Fruit fly (Drosophila melanogaster) whole organism, embryonic: ENCODE data around the gene CG14971.
A peak's percentile ranks its signal among the peaks of the same experiment; 100 is the strongest.

ENCODE experiments used
- Abd-B ChIP-seq: fragments of 200-800 bp; sonication (Bioruptor generic); optimal IDR thresholded peaks from 2 replicates; lab custom pipeline; 2018; ENCODE audit warnings: missing biosample characterization, mild to moderate bottlenecking, missing genetic modification characterization, moderate library complexity
- BtbVII ChIP-seq: fragments of 200-800 bp; sonication (Bioruptor generic); optimal IDR thresholded peaks from 3 replicates; lab custom pipeline; 2017; ENCODE audit warnings: missing biosample characterization, mild to moderate bottlenecking, missing genetic modification characterization
- CG10565 ChIP-seq: fragments of 200-800 bp; sonication (Bioruptor generic); optimal IDR thresholded peaks from 3 replicates; lab custom pipeline; 2016; ENCODE audit warnings: missing biosample characterization, mild to moderate bottlenecking, missing genetic modification characterization
- CG10959 ChIP-seq: fragments of 200-800 bp; sonication (Bioruptor generic); IDR thresholded peaks from 2 replicates; pipeline ENCODE4 v1.3.6; 2022; ENCODE audit warnings: missing biosample characterization, missing genetic modification characterization
- CG11398 ChIP-seq: fragments of 200-800 bp; sonication (Bioruptor generic); optimal IDR thresholded peaks from 2 replicates; lab custom pipeline; 2016; ENCODE audit warnings: missing biosample characterization, missing genetic modification characterization
- CG13123 ChIP-seq: fragments of 200-800 bp; sonication (Bioruptor generic); optimal IDR thresholded peaks from 2 replicates; lab custom pipeline; 2016; ENCODE audit warnings: missing biosample characterization, missing genetic modification characterization
- CG13775 ChIP-seq: fragments of 200-800 bp; sonication (Bioruptor generic); optimal IDR thresholded peaks from 3 replicates; lab custom pipeline; 2017; ENCODE audit warnings: missing biosample characterization, mild to moderate bottlenecking, missing genetic modification characterization
- CG14860 ChIP-seq: fragments of 200-800 bp; sonication (Bioruptor generic); IDR thresholded peaks from 3 replicates; pipeline ENCODE4 v1.3.6; 2022; ENCODE audit warnings: missing biosample characterization, missing genetic modification characterization; ENCODE audit not compliant: partially characterized antibody
- CG15479 ChIP-seq: fragments of 200-800 bp; sonication (Bioruptor generic); optimal IDR thresholded peaks from 3 replicates; lab custom pipeline; 2019; ENCODE audit warnings: missing biosample characterization, mild to moderate bottlenecking, missing genetic modification characterization, moderate library complexity
- CG15696 ChIP-seq: fragments of 200-800 bp; sonication (Bioruptor generic); optimal IDR thresholded peaks from 2 replicates; lab custom pipeline; 2019; ENCODE audit warnings: missing biosample characterization, mild to moderate bottlenecking, missing genetic modification characterization, moderate library complexity
- CG1602 ChIP-seq: fragments of 200-800 bp; sonication (Bioruptor generic); optimal IDR thresholded peaks from 3 replicates; lab custom pipeline; 2016; ENCODE audit warnings: missing biosample characterization, missing genetic modification characterization
- CG16779 ChIP-seq: fragments of 200-800 bp; sonication (Bioruptor generic); IDR thresholded peaks from 2 replicates; pipeline ENCODE4 v1.3.6; 2022; ENCODE audit warnings: missing biosample characterization, missing genetic modification characterization
- CG17829 ChIP-seq: fragments of 200-800 bp; optimal IDR thresholded peaks from 2 replicates; lab custom pipeline; 2019; ENCODE audit warnings: missing biosample characterization, mild to moderate bottlenecking, missing genetic modification characterization, moderate library complexity
- CG1832 ChIP-seq: fragments of 200-800 bp; sonication (Bioruptor generic); optimal IDR thresholded peaks from 2 replicates; lab custom pipeline; 2017; ENCODE audit warnings: missing biosample characterization, mild to moderate bottlenecking, missing genetic modification characterization, inconsistent platforms
- CG18619 ChIP-seq: fragments of 200-800 bp; sonication (Bioruptor generic); optimal IDR thresholded peaks from 3 replicates; lab custom pipeline; 2017; ENCODE audit warnings: missing biosample characterization, mild to moderate bottlenecking, missing genetic modification characterization
- CG30431 ChIP-seq: fragments of 200-800 bp; sonication (Bioruptor generic); optimal IDR thresholded peaks from 2 replicates; lab custom pipeline; 2017; ENCODE audit warnings: missing biosample characterization, missing genetic modification characterization
- CG3726 ChIP-seq: fragments of 200-800 bp; sonication (Bioruptor generic); IDR thresholded peaks from 3 replicates; pipeline ENCODE4, ENCODE4 v1.3.6; 2022; ENCODE audit warnings: missing biosample characterization, missing genetic modification characterization
- CG4328 ChIP-seq: fragments of 200-800 bp; sonication (Bioruptor generic); optimal IDR thresholded peaks from 3 replicates; lab custom pipeline; 2017; ENCODE audit warnings: missing biosample characterization, missing genetic modification reagents, missing genetic modification characterization
- CG5245 ChIP-seq: fragments of 200-800 bp; sonication (Bioruptor generic); optimal IDR thresholded peaks from 3 replicates; lab custom pipeline; 2016; ENCODE audit warnings: missing biosample characterization, missing genetic modification characterization
- CG8944 ChIP-seq: fragments of 200-800 bp; sonication (Bioruptor generic); optimal IDR thresholded peaks from 3 replicates; lab custom pipeline; 2016; ENCODE audit warnings: missing biosample characterization, missing genetic modification characterization
- CoRest ChIP-seq: fragments of 200-800 bp; sonication (Bioruptor generic); optimal IDR thresholded peaks from 3 replicates; lab custom pipeline; 2018; ENCODE audit warnings: missing biosample characterization, mild to moderate bottlenecking, missing genetic modification characterization, moderate library complexity
- Eip74EF ChIP-seq, 2 experiments: fragments of 200-800 bp in 1 of 2; fragments of >200 bp in 1 of 2; sonication (Bioruptor generic) in 1 of 2; optimal IDR thresholded peaks; 2 replicates each; lab custom pipeline; 2017 to 2019; ENCODE audit warnings: missing biosample characterization in 2 of 2, missing genetic modification characterization in 2 of 2, mild to moderate bottlenecking in 1 of 2, moderate library complexity in 1 of 2
- Fer2 ChIP-seq: fragments of 200-800 bp; sonication (Bioruptor generic); optimal IDR thresholded peaks from 2 replicates; lab custom pipeline; 2018; ENCODE audit warnings: missing biosample characterization, mild to moderate bottlenecking, missing genetic modification characterization, moderate library complexity
- HLH3B ChIP-seq: fragments of 200-800 bp; sonication (Bioruptor generic); IDR thresholded peaks from 2 replicates; pipeline ENCODE4 v1.3.6; 2022; ENCODE audit warnings: missing biosample characterization, missing genetic modification characterization
- HLH4C ChIP-seq: fragments of 200-800 bp; sonication (Bioruptor generic); IDR thresholded peaks from 3 replicates; pipeline ENCODE4 v1.3.6; 2022; ENCODE audit warnings: missing biosample characterization, missing genetic modification characterization; ENCODE audit not compliant: partially characterized antibody
- Lhr ChIP-seq: fragments of 200-800 bp; sonication (Bioruptor generic); optimal IDR thresholded peaks from 3 replicates; lab custom pipeline; 2017; ENCODE audit warnings: mild to moderate bottlenecking, missing biosample characterization, missing genetic modification reagents, missing genetic modification characterization
- MESR4 ChIP-seq: fragments of 200-800 bp; sonication (Bioruptor generic); optimal IDR thresholded peaks from 2 replicates; lab custom pipeline; 2018; ENCODE audit warnings: missing biosample characterization, mild to moderate bottlenecking, missing genetic modification characterization, moderate library complexity
- Meics ChIP-seq: fragments of 200-800 bp; sonication (Bioruptor generic); optimal IDR thresholded peaks from 2 replicates; lab custom pipeline; 2017; ENCODE audit warnings: missing biosample characterization, mild to moderate bottlenecking, missing genetic modification characterization
- NfI ChIP-seq: fragments of 200-800 bp; sonication (Bioruptor generic); optimal IDR thresholded peaks from 3 replicates; lab custom pipeline; 2018; ENCODE audit warnings: missing biosample characterization, mild to moderate bottlenecking, missing genetic modification characterization, moderate library complexity
- Oli ChIP-seq: fragments of 200-800 bp; sonication (Bioruptor generic); optimal IDR thresholded peaks from 2 replicates; lab custom pipeline; 2018; ENCODE audit warnings: missing biosample characterization, mild to moderate bottlenecking, missing genetic modification characterization, moderate library complexity
- Ptx1 ChIP-seq: fragments of 200-800 bp; sonication (Bioruptor generic); IDR thresholded peaks from 2 replicates; pipeline ENCODE4 v1.3.6; 2022; ENCODE audit warnings: missing biosample characterization, missing genetic modification characterization
- Sin3A ChIP-seq: fragments of >200 bp; optimal IDR thresholded peaks from 2 replicates; lab custom pipeline; 2018
- cg ChIP-seq: fragments of 200-800 bp; sonication (Bioruptor generic); optimal IDR thresholded peaks from 3 replicates; lab custom pipeline; 2019; ENCODE audit warnings: missing biosample characterization, mild to moderate bottlenecking, missing genetic modification characterization, moderate library complexity
- croc ChIP-seq: fragments of 200-800 bp; sonication (Bioruptor generic); conservative IDR thresholded peaks from 3 replicates; pipeline ENCODE4 v1.3.6; 2022; ENCODE audit warnings: missing biosample characterization, missing genetic modification characterization
- dimm ChIP-seq: fragments of 200-800 bp; sonication (Bioruptor generic); IDR thresholded peaks from 2 replicates; pipeline ENCODE4 v1.3.6; 2022; ENCODE audit warnings: missing biosample characterization, missing genetic modification characterization
- dysf ChIP-seq: fragments of 200-800 bp; sonication (Bioruptor generic); IDR thresholded peaks from 3 replicates; pipeline ENCODE4 v1.3.6; 2022; ENCODE audit warnings: missing biosample characterization, missing genetic modification characterization
- eve ChIP-seq, 2 experiments: fragments of >200 bp; optimal IDR thresholded peaks; 2 replicates each; lab custom pipeline; 2017; ENCODE audit warnings: missing biosample characterization in 2 of 2, missing genetic modification characterization in 2 of 2
- ham ChIP-seq: fragments of 200-800 bp; sonication (Bioruptor generic); IDR thresholded peaks from 2 replicates; pipeline ENCODE4 v1.3.6; 2022; ENCODE audit warnings: missing biosample characterization, missing genetic modification characterization
- her ChIP-seq: fragments of 200-800 bp; sonication (Bioruptor generic); optimal IDR thresholded peaks from 2 replicates; lab custom pipeline; 2016; ENCODE audit warnings: missing biosample characterization, missing genetic modification characterization
- inv ChIP-seq: fragments of 200-800 bp; sonication (Bioruptor generic); IDR thresholded peaks from 2 replicates; pipeline ENCODE4 v1.3.6; 2022; ENCODE audit warnings: missing biosample characterization, missing genetic modification characterization; ENCODE audit not compliant: partially characterized antibody
- jigr1 ChIP-seq: fragments of 200-800 bp; sonication (Bioruptor generic); IDR thresholded peaks from 3 replicates; pipeline ENCODE4 v1.3.6; 2022; ENCODE audit warnings: missing biosample characterization, missing genetic modification characterization
- luna ChIP-seq: fragments of 200-800 bp; sonication (Bioruptor generic); optimal IDR thresholded peaks from 2 replicates; lab custom pipeline; 2016; ENCODE audit warnings: missing biosample characterization, missing genetic modification characterization
- nau ChIP-seq: fragments of 200-800 bp; sonication (Bioruptor generic); optimal IDR thresholded peaks from 3 replicates; lab custom pipeline; 2017; ENCODE audit warnings: missing biosample characterization, mild to moderate bottlenecking, missing genetic modification characterization, missing genetic modification reagents
- org-1 ChIP-seq: fragments of 200-800 bp; sonication (Bioruptor generic); optimal IDR thresholded peaks from 2 replicates; lab custom pipeline; 2017; ENCODE audit warnings: missing biosample characterization, missing genetic modification characterization
- otp ChIP-seq: fragments of 200-800 bp; sonication (Bioruptor generic); IDR thresholded peaks from 3 replicates; pipeline ENCODE4, ENCODE4 v1.3.6; 2022; ENCODE audit warnings: missing biosample characterization, missing genetic modification characterization
- salm ChIP-seq: fragments of 200-800 bp; sonication (Bioruptor generic); optimal IDR thresholded peaks from 2 replicates; lab custom pipeline; 2018; ENCODE audit warnings: missing biosample characterization, mild to moderate bottlenecking, missing genetic modification characterization
- sna ChIP-seq: fragments of 200-800 bp; sonication (Bioruptor generic); IDR thresholded peaks from 2 replicates; pipeline ENCODE4 v1.3.6; 2022; ENCODE audit warnings: missing biosample characterization, missing genetic modification characterization; ENCODE audit not compliant: partially characterized antibody
- toy ChIP-seq: fragments of 200-800 bp; sonication (Bioruptor generic); IDR thresholded peaks from 2 replicates; pipeline ENCODE4 v1.3.6; 2022; ENCODE audit warnings: missing biosample characterization, missing genetic modification characterization
- ttk ChIP-seq: fragments of 200-800 bp; sonication (Bioruptor generic); IDR thresholded peaks from 2 replicates; pipeline ENCODE4 v2.1.2; 2022; ENCODE audit warnings: missing biosample characterization, missing genetic modification characterization
- unpg ChIP-seq: fragments of 200-800 bp; sonication (Bioruptor generic); optimal IDR thresholded peaks from 3 replicates; lab custom pipeline; 2018; ENCODE audit warnings: missing biosample characterization, mild to moderate bottlenecking, missing genetic modification characterization, moderate library complexity

CG14971 gene

DNA sequence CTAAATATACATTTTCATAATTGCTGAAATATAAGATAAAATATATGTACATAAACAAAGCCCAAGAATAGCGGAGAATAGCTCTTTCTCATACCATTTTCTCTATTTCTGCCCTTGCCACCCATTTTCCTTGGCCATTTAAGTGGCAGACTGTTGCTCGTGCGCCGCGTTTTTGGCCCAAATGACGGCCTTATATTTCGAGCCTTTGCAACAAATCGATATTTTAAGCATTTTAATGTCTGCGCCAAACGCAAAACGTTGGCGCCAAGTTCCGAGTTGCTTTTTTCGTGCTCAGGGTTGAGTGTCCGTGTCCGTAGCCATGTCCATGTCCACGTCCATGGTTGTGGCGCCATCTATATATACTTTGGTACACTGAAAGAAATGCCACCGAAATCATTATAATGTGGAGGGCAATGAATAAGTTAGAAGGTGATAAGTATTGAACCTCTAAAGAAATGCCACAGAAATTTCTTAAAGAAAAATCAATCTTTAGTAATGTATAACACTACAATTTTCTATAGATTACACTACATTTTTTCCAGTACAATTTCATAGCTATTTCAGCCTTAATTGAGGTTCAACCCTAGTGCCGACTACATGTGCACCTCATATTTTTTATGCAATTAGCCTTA is 21.1 kb upstream of the CG14971 start (continued):
- TF ChIP-seq CG8944 (GFP tag; lab: Kevin White, UChicago), result no peak
- TF ChIP-seq ham (GFP tag; lab: Robert Waterston, UW), result no peak
- no peak for TF ChIP-seq CG13123 (GFP tag; lab: Kevin White, UChicago)
- no peak for TF ChIP-seq dimm (GFP tag; lab: Robert Waterston, UW)
- TF ChIP-seq her, result no peak
- TF ChIP-seq HLH4C (GFP tag; lab: Robert Waterston, UW), result no peak
- TF ChIP-seq CG1832 (GFP tag; lab: Kevin White, UChicago), result no peak
- TF ChIP-seq CG11398 (GFP tag; lab: Kevin White, UChicago), result no peak
- no peak for TF ChIP-seq Sin3A (lab: Kevin White, UChicago)
- TF ChIP-seq Abd-B (GFP tag; lab: Kevin White, UChicago), result peak; percentile 15
- TF ChIP-seq Fer2 (tag; lab: Kevin White, UChicago), result no peak
- no peak for TF ChIP-seq CG4328 (GFP tag; lab: Kevin White, UChicago)
- peak; percentile 39; the same call in 1 of the 3 replicates for TF ChIP-seq dysf (GFP tag; lab: Robert Waterston, UW)
- no peak for TF ChIP-seq CG16779 (GFP tag; lab: Robert Waterston, UW)
- TF ChIP-seq croc (GFP tag; lab: Robert Waterston, UW), result no peak
- no peak for TF ChIP-seq cg
- TF ChIP-seq org-1 (GFP tag; lab: Kevin White, UChicago), result peak; percentile 1
- no peak for TF ChIP-seq CG13775 (GFP tag; lab: Kevin White, UChicago)
- TF ChIP-seq ttk (GFP tag; lab: Robert Waterston, UW), result no peak
- peak; percentile 20 for TF ChIP-seq CG18619 (GFP tag; lab: Kevin White, UChicago)
- no peak for TF ChIP-seq CG14860
- TF ChIP-seq Oli (tag; lab: Kevin White, UChicago), result peak; percentile 47
- TF ChIP-seq CG10565 (GFP tag; lab: Kevin White, UChicago), result no peak
- peak; percentile 22 for TF ChIP-seq CoRest (tag; lab: Kevin White, UChicago)
- no peak for TF ChIP-seq Eip74EF (GFP tag; optimal IDR thresholded peaks at IDR 0.05; lab: Kevin White, UChicago)
- no peak for TF ChIP-seq CG1602 (GFP tag; lab: Kevin White, UChicago)
- TF ChIP-seq jigr1 (GFP tag; lab: Robert Waterston, UW), result no peak
- peak; percentile 8 for TF ChIP-seq Meics (GFP tag; lab: Kevin White, UChicago)
- peak; percentile 15 for TF ChIP-seq NfI (GFP tag; lab: Kevin White, UChicago)
- no peak for TF ChIP-seq CG17829 (tag; lab: Kevin White, UChicago)
- peak; percentile 35 for TF ChIP-seq unpg (GFP tag; lab: Kevin White, UChicago)
- no peak for TF ChIP-seq CG15479
- TF ChIP-seq CG30431 (GFP tag; lab: Kevin White, UChicago), result no peak
- TF ChIP-seq CG10959 (GFP tag; lab: Robert Waterston, UW), result no peak
- no peak for TF ChIP-seq salm
- TF ChIP-seq toy (GFP tag; lab: Robert Waterston, UW), result no peak
- no peak for TF ChIP-seq HLH3B (GFP tag; lab: Robert Waterston, UW)
- TF ChIP-seq Ptx1 (GFP tag; lab: Robert Waterston, UW), result peak; percentile 43
- no peak for TF ChIP-seq nau
- TF ChIP-seq luna (GFP tag; lab: Kevin White, UChicago), result no peak
- TF ChIP-seq sna (GFP tag; lab: Robert Waterston, UW), result no peak
- no peak for TF ChIP-seq eve (GFP tag; optimal IDR thresholded peaks at IDR 0.05; lab: Kevin White, UChicago)
- no peak for TF ChIP-seq BtbVII (GFP tag; lab: Kevin White, UChicago)
- TF ChIP-seq CG5245 (GFP tag; lab: Kevin White, UChicago), result no peak
- TF ChIP-seq inv, result no peak
- no peak for TF ChIP-seq CG3726 (GFP tag; lab: Robert Waterston, UW)
- no peak for TF ChIP-seq otp (GFP tag; lab: Robert Waterston, UW)
- no peak for TF ChIP-seq MESR4 (GFP tag; lab: Kevin White, UChicago)
- TF ChIP-seq Lhr (GFP tag; lab: Kevin White, UChicago), result no peak
- no peak for TF ChIP-seq CG15696 (tag; lab: Kevin White, UChicago)
